Fruit fly (Drosophila melanogaster): ENCODE measurements around the gene CG32269.

The CG32269 gene

DNA sequence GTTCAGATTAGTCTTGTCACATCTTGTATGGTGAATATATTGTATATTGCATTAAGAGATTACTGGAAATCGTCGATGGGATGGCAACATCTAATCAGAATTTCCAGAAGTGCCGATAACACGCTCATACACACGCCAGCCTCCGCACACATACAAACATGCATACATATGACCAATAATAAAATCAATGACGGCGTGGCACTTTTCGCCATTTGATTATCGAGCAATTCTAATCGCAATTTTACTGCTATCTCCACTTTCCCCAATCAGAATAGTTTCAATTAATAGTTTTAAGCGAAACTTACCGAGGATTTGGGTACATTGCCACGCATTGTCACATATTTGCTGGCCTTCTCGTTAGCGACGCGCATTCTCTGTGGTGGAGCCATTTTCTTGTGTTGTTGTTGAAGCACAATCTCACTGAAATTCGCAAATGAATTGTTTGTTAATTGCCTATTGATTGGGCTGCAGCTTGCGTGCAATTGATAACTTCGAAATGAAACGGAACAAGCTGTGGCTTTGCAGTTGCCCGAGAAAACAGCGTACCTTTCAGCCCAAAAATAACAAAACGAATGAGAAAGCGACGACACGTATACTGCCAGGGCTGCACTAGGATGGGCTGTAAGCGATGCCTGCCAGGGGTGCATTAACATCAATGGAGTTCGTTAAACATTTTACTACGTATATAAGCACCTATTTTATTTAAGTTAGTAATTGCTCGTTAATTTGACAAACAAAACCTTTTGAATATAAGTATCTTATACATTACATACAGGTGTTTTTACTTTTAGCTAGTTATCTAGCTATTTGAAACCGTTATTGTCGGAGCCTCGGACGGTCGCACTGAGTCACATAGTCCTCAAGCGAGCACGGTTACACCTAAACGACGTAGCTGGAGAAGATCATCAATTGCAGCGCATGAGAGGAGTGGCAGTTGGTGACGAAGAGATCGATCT lies 10.1 kb downstream of the CG32269 start, which contains the start of the genes CG32276 and gry (continued):
- TF ChIP-seq Gug (GFP tag; IDR thresholded peaks at IDR 0.05) (peak; percentile 68; the same call in 2 of the 4 replicates), Xrp1 (GFP tag; IDR thresholded peaks at IDR 0.05) (peak; percentile 72; the same call in 1 of the 2 replicates), CG9215 (GFP tag; IDR thresholded peaks at IDR 0.05) (peak; percentile 64), CG18764 (GFP tag; optimal IDR thresholded peaks at IDR 0.05) (peak; percentile 74), Bgb (GFP tag; IDR thresholded peaks at IDR 0.05; ENCODE audit: partially characterized antibody) (no peak; the same call in 1 of the 2 replicates), CG8924 (tag; optimal IDR thresholded peaks at IDR 0.05) (peak; percentile 82), bigmax (GFP tag; optimal IDR thresholded peaks at IDR 0.05) (no peak), CG8478 (optimal IDR thresholded peaks at IDR 0.05) (no peak), CG32772 (GFP tag; IDR thresholded peaks at IDR 0.05) (peak; percentile 73), Aef1 (GFP tag; IDR thresholded peaks at IDR 0.05) (peak; percentile 70), dan (GFP tag; IDR thresholded peaks at IDR 0.05) (no peak), CG13287 (GFP tag; IDR thresholded peaks at IDR 0.05; ENCODE audit: partially characterized antibody) (peak; percentile 63; the same call in 1 of the 2 replicates), CG6854 (GFP tag; optimal IDR thresholded peaks at IDR 0.05) (peak; percentile 29), Dek (tag; optimal IDR thresholded peaks at IDR 0.05) (peak; percentile 73), nmo (GFP tag; optimal IDR thresholded peaks at IDR 0.05) (peak; percentile 84), lmd (GFP tag; IDR thresholded peaks at IDR 0.05) (peak; percentile 65; the same call in 1 of the 2 replicates), CG15601 (tag; optimal IDR thresholded peaks at IDR 0.05) (no peak), Max (GFP tag; optimal IDR thresholded peaks at IDR 0.05) (peak; percentile 88), dm (GFP tag; optimal IDR thresholded peaks at IDR 0.05) (peak; percentile 81), cad (GFP tag; optimal IDR thresholded peaks at IDR 0.05) (no peak), inv (GFP tag; IDR thresholded peaks at IDR 0.05; ENCODE audit: partially characterized antibody) (peak; percentile 15; the same call in 1 of the 2 replicates), NFAT (GFP tag; IDR thresholded peaks at IDR 0.05) (peak; percentile 75), lilli (GFP tag; optimal IDR thresholded peaks at IDR 0.05) (peak; percentile 88), gcm2 (GFP tag; optimal IDR thresholded peaks at IDR 0.05) (peak; percentile 39), CG8765 (GFP tag; IDR thresholded peaks at IDR 0.05) (peak; percentile 71), CG11695 (GFP tag; IDR thresholded peaks at IDR 0.05) (peak; percentile 73), tap (tag; optimal IDR thresholded peaks at IDR 0.05) (peak; percentile 63), CG12391 (tag; optimal IDR thresholded peaks at IDR 0.05) (peak; percentile 91), CG17612 (GFP tag; IDR thresholded peaks at IDR 0.05) (no peak), Lpt (GFP tag; optimal IDR thresholded peaks at IDR 0.05) (no peak), CG11696 (GFP tag; IDR thresholded peaks at IDR 0.05) (no peak), grau (tag; optimal IDR thresholded peaks at IDR 0.05) (no peak), gsb-n (tag; optimal IDR thresholded peaks at IDR 0.05) (no peak), hkb (optimal IDR thresholded peaks at IDR 0.05) (peak; percentile 33), hkb (GFP tag; IDR thresholded peaks at IDR 0.05) (peak; percentile 65), Dip3 (GFP tag; optimal IDR thresholded peaks at IDR 0.05) (peak; percentile 71), CG14014 (GFP tag; IDR thresholded peaks at IDR 0.05) (peak; percentile 36; the same call in 1 of the 2 replicates), knrl (GFP tag; IDR thresholded peaks at IDR 0.05; ENCODE audit: partially characterized antibody) (peak; percentile 62), MESR4 (GFP tag; optimal IDR thresholded peaks at IDR 0.05) (peak; percentile 89), CG12236 (GFP tag; optimal IDR thresholded peaks at IDR 0.05) (peak; percentile 41), chif (GFP tag; optimal IDR thresholded peaks at IDR 0.05) (peak; percentile 54 to 71), Jarid2 (GFP tag; optimal IDR thresholded peaks at IDR 0.05) (peak; percentile 50), CG3065 (GFP tag; optimal IDR thresholded peaks at IDR 0.05) (peak; percentile 50), CG10147 (GFP tag; optimal IDR thresholded peaks at IDR 0.05) (no peak), NC2β (GFP tag; optimal IDR thresholded peaks at IDR 0.05) (peak; percentile 84), wek (GFP tag; optimal IDR thresholded peaks at IDR 0.05) (peak; percentile 80), tup (GFP tag; optimal IDR thresholded peaks at IDR 0.05) (peak; percentile 63), CG33213 (GFP tag; optimal IDR thresholded peaks at IDR 0.05) (peak; percentile 81), pfk (GFP tag; optimal IDR thresholded peaks at IDR 0.05) (peak; percentile 57)
